Fruit fly (Drosophila melanogaster): ENCODE measurements around the gene dnk.
A peak's percentile ranks its signal among the peaks of the same experiment; 100 is the strongest.

Gene dnk

dm6 chr3R:18980863-18981536 is at the start of gene dnk, which contains the start of gene Smu1:
Gene dnk (plus strand): TSS chr3R:18980995.
Gene Smu1 (minus strand): TSS chr3R:18981324.
- TF ChIP-seq CG8632 (GFP tag; optimal IDR thresholded peaks at IDR 0.05): no peak
- TF ChIP-seq CG6163 (GFP tag; IDR thresholded peaks at IDR 0.05): peak; percentile 65; the same call in 2 of the 3 replicates
- TF ChIP-seq CG3919 (GFP tag; optimal IDR thresholded peaks at IDR 0.05): no peak
- peak; percentile 28 for TF ChIP-seq Sox14 (GFP tag; optimal IDR thresholded peaks at IDR 0.05)
- TF ChIP-seq Eip75B (GFP tag; optimal IDR thresholded peaks at IDR 0.05): no peak
- peak; percentile 30 for TF ChIP-seq CG9139 (GFP tag; optimal IDR thresholded peaks at IDR 0.05)
- peak; percentile 23 for TF ChIP-seq Met (GFP tag; optimal IDR thresholded peaks at IDR 0.05)
- TF ChIP-seq CG6276 (GFP tag; optimal IDR thresholded peaks at IDR 0.05): peak; percentile 63
- TF ChIP-seq Ets96B (tag; optimal IDR thresholded peaks at IDR 0.05): no peak
- peak; percentile 34 for TF ChIP-seq CG16779 (tag; optimal IDR thresholded peaks at IDR 0.05)
- TF ChIP-seq svp (GFP tag): peak; percentile 32
- peak; percentile 48; the same call in 1 of the 3 replicates for TF ChIP-seq CG8119 (GFP tag; IDR thresholded peaks at IDR 0.05)
- TF ChIP-seq CG1621 (tag; optimal IDR thresholded peaks at IDR 0.05): no peak
- no peak for TF ChIP-seq CG6792 (GFP tag; optimal IDR thresholded peaks at IDR 0.05)
- TF ChIP-seq Smox (GFP tag; optimal IDR thresholded peaks at IDR 0.05): peak; percentile 16
- 0 out of 2 replicates have a peak, but pooled peaks have one; percentile 29 for TF ChIP-seq CG15336 (GFP tag; IDR thresholded peaks at IDR 0.05)
- TF ChIP-seq CG32006 (GFP tag; optimal IDR thresholded peaks at IDR 0.05): no peak
- TF ChIP-seq CG31627 (GFP tag; optimal IDR thresholded peaks at IDR 0.05): no peak
- peak; percentile 5 for TF ChIP-seq Hr4 (GFP tag; optimal IDR thresholded peaks at IDR 0.05)
- TF ChIP-seq fkh (GFP tag; optimal IDR thresholded peaks at IDR 0.05): no peak
- TF ChIP-seq Eip93F (GFP tag; optimal IDR thresholded peaks at IDR 0.05): no peak

dm6 chr3R:18931725-18932124 is 49.1 kb upstream of the dnk start:
- no peak for TF ChIP-seq Sox102F (GFP tag; optimal IDR thresholded peaks at IDR 0.05)
- no peak for TF ChIP-seq Eip78C (GFP tag)
- TF ChIP-seq CG6854 (GFP tag; optimal IDR thresholded peaks at IDR 0.05): no peak
- no peak for TF ChIP-seq Gug (GFP tag; IDR thresholded peaks at IDR 0.05)
- no peak for TF ChIP-seq Eip75B (GFP tag; optimal IDR thresholded peaks at IDR 0.05)
- TF ChIP-seq acj6 (GFP tag; optimal IDR thresholded peaks at IDR 0.05): no peak
- no peak for TF ChIP-seq ss (GFP tag; optimal IDR thresholded peaks at IDR 0.05)
- TF ChIP-seq CG16779 (tag; optimal IDR thresholded peaks at IDR 0.05): no peak
- no peak for TF ChIP-seq CG8632 (GFP tag; optimal IDR thresholded peaks at IDR 0.05)
- TF ChIP-seq CG34406 (GFP tag; optimal IDR thresholded peaks at IDR 0.05): no peak
- TF ChIP-seq CG11762 (GFP tag; optimal IDR thresholded peaks at IDR 0.05; ENCODE audit: insufficient read depth): no peak
- no peak for TF ChIP-seq eg (GFP tag; IDR thresholded peaks at IDR 0.05)
- no peak for TF ChIP-seq cyc (GFP tag; optimal IDR thresholded peaks at IDR 0.05)
- TF ChIP-seq Smox (GFP tag; optimal IDR thresholded peaks at IDR 0.05): no peak
- no peak for TF ChIP-seq CG9139 (GFP tag; optimal IDR thresholded peaks at IDR 0.05)
- TF ChIP-seq fd59A (GFP tag; optimal IDR thresholded peaks at IDR 0.05): no peak
- no peak for TF ChIP-seq CG6163 (GFP tag; IDR thresholded peaks at IDR 0.05)
- no peak for TF ChIP-seq CG15336 (GFP tag; IDR thresholded peaks at IDR 0.05)
- TF ChIP-seq CG6792 (GFP tag; optimal IDR thresholded peaks at IDR 0.05): no peak
- TF ChIP-seq CG10631 (GFP tag; optimal IDR thresholded peaks at IDR 0.05): no peak

dm6 chr3R:18947307-18947706 is 33.5 kb upstream of the dnk start:
- no peak for TF ChIP-seq Hr38 (GFP tag; optimal IDR thresholded peaks at IDR 0.05)
- no peak for TF ChIP-seq CG15336 (GFP tag; IDR thresholded peaks at IDR 0.05)
- TF ChIP-seq CG6792 (GFP tag; optimal IDR thresholded peaks at IDR 0.05): no peak
- TF ChIP-seq fkh (GFP tag; optimal IDR thresholded peaks at IDR 0.05): no peak
- TF ChIP-seq CG6163 (GFP tag; IDR thresholded peaks at IDR 0.05): no peak
- TF ChIP-seq CG6854 (GFP tag; optimal IDR thresholded peaks at IDR 0.05): no peak

dm6 chr3R:18949131-18949530 is 31.7 kb upstream of the dnk start:
- TF ChIP-seq CG8632 (GFP tag; optimal IDR thresholded peaks at IDR 0.05): no peak
- peak; percentile 69 for TF ChIP-seq svp (GFP tag)
